Worm (Caenorhabditis elegans): ENCODE data around the gene T13C5.7.

The T13C5.7 gene

ce11 chrX:6219892-6220291 lies 39.5 kb downstream of the T13C5.7 start:
- TF ChIP-seq ztf-11 (tag; optimal IDR thresholded peaks at IDR 0.05) (no peak), ham-2 (GFP tag; optimal IDR thresholded peaks at IDR 0.05) (no peak), mep-1 (tag; optimal IDR thresholded peaks at IDR 0.05) (peak; percentile 18), lin-13 (tag; optimal IDR thresholded peaks at IDR 0.05) (peak; percentile 21), drap-1 (GFP tag; optimal IDR thresholded peaks at IDR 0.05) (peak; percentile 68), pha-4 (tag; optimal IDR thresholded peaks at IDR 0.05) (no peak), ces-1 (GFP tag; optimal IDR thresholded peaks at IDR 0.05) (peak; percentile 7), hlh-1 (tag; optimal IDR thresholded peaks at IDR 0.05) (peak; percentile 5), zip-8 (tag; optimal IDR thresholded peaks at IDR 0.05) (no peak), elt-1 (tag; optimal IDR thresholded peaks at IDR 0.05; ENCODE audit: borderline replicate concordance, insufficient read depth) (no peak), unc-120 (tag; optimal IDR thresholded peaks at IDR 0.05; ENCODE audit: poor library complexity, severe bottlenecking) (peak; percentile 33), mls-2 (tag; optimal IDR thresholded peaks at IDR 0.05) (peak; percentile 57), mab-5 (tag; optimal IDR thresholded peaks at IDR 0.05) (no peak), snpc-4 (tag; optimal IDR thresholded peaks at IDR 0.05) (no peak), sptf-1 (tag; optimal IDR thresholded peaks at IDR 0.05) (peak; percentile 82), ceh-83 (GFP tag; optimal IDR thresholded peaks at IDR 0.05) (peak; percentile 72), M03D4.4 (tag; optimal IDR thresholded peaks at IDR 0.05) (peak; percentile 55), bed-3 (GFP tag; optimal IDR thresholded peaks at IDR 0.05) (peak; percentile 56), cnd-1 (tag; optimal IDR thresholded peaks at IDR 0.05) (peak; percentile 40), flh-1 (GFP tag; optimal IDR thresholded peaks at IDR 0.05) (no peak), ceh-43 (GFP tag; optimal IDR thresholded peaks at IDR 0.05) (peak; percentile 20), lin-32 (GFP tag; optimal IDR thresholded peaks at IDR 0.05) (peak; percentile 29), lsy-2 (tag; optimal IDR thresholded peaks at IDR 0.05) (no peak)

- TF ChIP-seq elt-3 (tag; optimal IDR thresholded peaks at IDR 0.05) = no peak
- TF ChIP-seq ceh-43 (GFP tag; optimal IDR thresholded peaks at IDR 0.05) = no peak
- no peak for TF ChIP-seq mab-5 (tag; optimal IDR thresholded peaks at IDR 0.05)
- TF ChIP-seq mls-2 (tag; optimal IDR thresholded peaks at IDR 0.05) = no peak
- TF ChIP-seq ceh-39 (tag; optimal IDR thresholded peaks at IDR 0.05) = no peak
- TF ChIP-seq sptf-1 (tag; optimal IDR thresholded peaks at IDR 0.05) = no peak
- TF ChIP-seq elt-1 (tag; optimal IDR thresholded peaks at IDR 0.05; ENCODE audit: borderline replicate concordance, insufficient read depth) = no peak
- TF ChIP-seq nhr-12 (tag; optimal IDR thresholded peaks at IDR 0.05) = no peak
- no peak for TF ChIP-seq nhr-28 (tag; optimal IDR thresholded peaks at IDR 0.05)
- TF ChIP-seq ztf-11 (tag; optimal IDR thresholded peaks at IDR 0.05) = no peak
- no peak for TF ChIP-seq lin-13 (tag; optimal IDR thresholded peaks at IDR 0.05)
- TF ChIP-seq M03D4.4 (tag; optimal IDR thresholded peaks at IDR 0.05) = no peak
- TF ChIP-seq drap-1 (GFP tag; optimal IDR thresholded peaks at IDR 0.05) = no peak
- TF ChIP-seq unc-120 (tag; optimal IDR thresholded peaks at IDR 0.05; ENCODE audit: poor library complexity, severe bottlenecking) = no peak
- TF ChIP-seq unc-39 (tag; optimal IDR thresholded peaks at IDR 0.05) = no peak
- no peak for TF ChIP-seq cnd-1 (tag; optimal IDR thresholded peaks at IDR 0.05)
These were observed 40.7 kb downstream of the T13C5.7 start for ce11 chrX:6221097-6221496.

- TF ChIP-seq mep-1 (tag; optimal IDR thresholded peaks at IDR 0.05) (no peak), ceh-39 (tag; optimal IDR thresholded peaks at IDR 0.05) (no peak), lin-13 (tag; optimal IDR thresholded peaks at IDR 0.05) (peak; percentile 28), drap-1 (GFP tag; optimal IDR thresholded peaks at IDR 0.05) (no peak), lin-32 (GFP tag; optimal IDR thresholded peaks at IDR 0.05) (peak; percentile 28), unc-39 (tag; optimal IDR thresholded peaks at IDR 0.05) (no peak), ham-2 (GFP tag; optimal IDR thresholded peaks at IDR 0.05) (no peak), cnd-1 (tag; optimal IDR thresholded peaks at IDR 0.05) (peak; percentile 82), bed-3 (GFP tag; optimal IDR thresholded peaks at IDR 0.05) (no peak), flh-1 (GFP tag; optimal IDR thresholded peaks at IDR 0.05) (no peak), mab-5 (tag; optimal IDR thresholded peaks at IDR 0.05) (peak; percentile 82), ces-1 (GFP tag; optimal IDR thresholded peaks at IDR 0.05) (no peak), mls-2 (tag; optimal IDR thresholded peaks at IDR 0.05) (no peak), blmp-1 (tag; optimal IDR thresholded peaks at IDR 0.05) (no peak), snpc-4 (tag; optimal IDR thresholded peaks at IDR 0.05) (no peak), elt-1 (tag; optimal IDR thresholded peaks at IDR 0.05; ENCODE audit: borderline replicate concordance, insufficient read depth) (no peak), sem-2 (GFP tag; optimal IDR thresholded peaks at IDR 0.05) (no peak), unc-62 (GFP tag; optimal IDR thresholded peaks at IDR 0.05) (peak; percentile 96), nhr-12 (tag; optimal IDR thresholded peaks at IDR 0.05) (no peak), M03D4.4 (tag; optimal IDR thresholded peaks at IDR 0.05) (no peak), unc-120 (tag; optimal IDR thresholded peaks at IDR 0.05; ENCODE audit: poor library complexity, severe bottlenecking) (peak; percentile 72), hlh-1 (tag; optimal IDR thresholded peaks at IDR 0.05) (peak; percentile 93)
These were observed 44.4 kb downstream of the T13C5.7 start for ce11 chrX:6224841-6225240.

- TF ChIP-seq M03D4.4 (tag; optimal IDR thresholded peaks at IDR 0.05) = no peak
- no peak for TF ChIP-seq lin-32 (GFP tag; optimal IDR thresholded peaks at IDR 0.05)
- TF ChIP-seq pha-4 (tag; optimal IDR thresholded peaks at IDR 0.05) = no peak
- TF ChIP-seq mep-1 (tag; optimal IDR thresholded peaks at IDR 0.05) = no peak
- TF ChIP-seq flh-1 (GFP tag; optimal IDR thresholded peaks at IDR 0.05) = no peak
- no peak for TF ChIP-seq nhr-237 (tag; optimal IDR thresholded peaks at IDR 0.05)
- TF ChIP-seq tbx-8 (GFP tag; optimal IDR thresholded peaks at IDR 0.05) = no peak
- no peak for TF ChIP-seq zip-8 (tag; optimal IDR thresholded peaks at IDR 0.05)
- no peak for TF ChIP-seq elt-1 (tag; optimal IDR thresholded peaks at IDR 0.05; ENCODE audit: borderline replicate concordance, insufficient read depth)
- TF ChIP-seq ceh-83 (GFP tag; optimal IDR thresholded peaks at IDR 0.05) = no peak
- no peak for TF ChIP-seq ham-2 (GFP tag; optimal IDR thresholded peaks at IDR 0.05)
- no peak for TF ChIP-seq unc-120 (tag; optimal IDR thresholded peaks at IDR 0.05; ENCODE audit: poor library complexity, severe bottlenecking)
These were observed 50.3 kb downstream of the T13C5.7 start, which contains the start of gene lite-1 for ce11 chrX:6230669-6231068. lite-1 (minus strand) TSS chrX:6230769.
